Worm (Caenorhabditis elegans) whole organism, L1 larva: ENCODE data around the gene srxa-4.
A peak's percentile ranks its signal among the peaks of the same experiment; 100 is the strongest.

Source experiments
- C16A3.4 ChIP-seq: fragments of 150-350 bp; optimal IDR thresholded peaks from 2 replicates; lab custom pipeline; 2014; ENCODE audit warnings: missing biosample characterization, missing genetic modification characterization
- C34B4.2 ChIP-seq: sonication (generic microtip); optimal IDR thresholded peaks from 2 replicates; lab custom pipeline; 2017; ENCODE audit warnings: mild to moderate bottlenecking, missing genetic modification characterization, missing compliant biosample characterization
- Y116A8C.19 ChIP-seq: sonication (generic microtip); optimal IDR thresholded peaks from 2 replicates; lab custom pipeline; 2016; ENCODE audit warnings: missing compliant biosample characterization, missing genetic modification characterization, borderline replicate concordance
- aha-1 ChIP-seq: fragments of 150-350 bp; optimal IDR thresholded peaks from 2 replicates; lab custom pipeline; 2014; ENCODE audit warnings: missing biosample characterization, missing genetic modification characterization
- blmp-1 ChIP-seq: fragments of 150-350 bp; optimal IDR thresholded peaks from 2 replicates; lab custom pipeline; 2014; ENCODE audit warnings: missing biosample characterization, missing genetic modification characterization
- ceh-8 ChIP-seq: fragments of 200-800 bp; sonication (Bioruptor generic); optimal IDR thresholded peaks from 2 replicates; lab custom pipeline; 2018; ENCODE audit warnings: mild to moderate bottlenecking, missing genetic modification characterization, moderate library complexity, missing compliant biosample characterization
- ceh-82 ChIP-seq, 3 experiments: fragments of 150-350 bp in 1 of 3; sonication (generic microtip) in 2 of 3; optimal IDR thresholded peaks; 2 replicates each; lab custom pipeline; 2014 to 2017; ENCODE audit warnings: missing biosample characterization in 3 of 3, missing genetic modification characterization in 3 of 3
- efl-1 ChIP-seq, 4 experiments: fragments of 150-350 bp; optimal IDR thresholded peaks in 3 of 4; peaks in 1 of 4; 1 replicate in 1 of 4; 2 replicates in 3 of 4; lab custom pipeline; 2014; ENCODE audit warnings: missing biosample characterization in 2 of 4, missing genetic modification characterization in 2 of 4, missing genetic modification reagents in 2 of 4
- egl-13 ChIP-seq: sonication (generic microtip); optimal IDR thresholded peaks from 2 replicates; lab custom pipeline; 2016; ENCODE audit warnings: missing genotype, missing genetic modification reagents, missing genetic modification characterization, missing compliant biosample characterization
- elt-2 ChIP-seq: sonication (generic microtip); optimal IDR thresholded peaks from 2 replicates; lab custom pipeline; 2016; ENCODE audit warnings: missing genetic modification characterization, mild to moderate bottlenecking, inconsistent platforms, missing compliant biosample characterization, missing genetic modification reagents
- fkh-10 ChIP-seq: sonication (generic microtip); optimal IDR thresholded peaks from 2 replicates; lab custom pipeline; 2017; ENCODE audit warnings: missing biosample characterization, missing genetic modification reagents, missing genetic modification characterization
- fkh-4 ChIP-seq: sonication (generic microtip); optimal IDR thresholded peaks from 2 replicates; lab custom pipeline; 2016; ENCODE audit warnings: missing compliant biosample characterization, missing genetic modification characterization, borderline replicate concordance
- fkh-8 ChIP-seq: sonication (generic microtip); optimal IDR thresholded peaks from 2 replicates; lab custom pipeline; 2016; ENCODE audit warnings: mild to moderate bottlenecking, missing genetic modification characterization, missing compliant biosample characterization
- grh-1 ChIP-seq: fragments of 200-800 bp; sonication (Bioruptor generic); IDR thresholded peaks from 2 replicates; pipeline ENCODE4 v1.3.6; 2022; ENCODE audit warnings: missing genetic modification reagents, missing genetic modification characterization, missing compliant biosample characterization
- hlh-17 ChIP-seq: fragments of 200-800 bp; sonication (Bioruptor generic); optimal IDR thresholded peaks from 2 replicates; lab custom pipeline; 2018; ENCODE audit warnings: missing genetic modification characterization, mild to moderate bottlenecking, missing compliant biosample characterization, moderate library complexity, borderline replicate concordance
- hpl-2 ChIP-seq: fragments of 150-350 bp; optimal IDR thresholded peaks from 2 replicates; lab custom pipeline; 2014; ENCODE audit warnings: missing biosample characterization, missing genetic modification reagents, missing genetic modification characterization
- isw-1 ChIP-seq: fragments of 200-800 bp; sonication (Bioruptor generic); IDR thresholded peaks from 2 replicates; pipeline ENCODE4 v1.3.6; 2022; ENCODE audit warnings: missing genetic modification characterization, missing compliant biosample characterization
- lin-13 ChIP-seq: fragments of 150-350 bp; optimal IDR thresholded peaks from 2 replicates; lab custom pipeline; 2014; ENCODE audit warnings: missing biosample characterization, missing genetic modification reagents, missing genetic modification characterization
- lin-39 ChIP-seq: fragments of 150-350 bp; optimal IDR thresholded peaks from 2 replicates; lab custom pipeline; 2014; ENCODE audit warnings: missing biosample characterization, missing genetic modification reagents, missing genetic modification characterization
- lir-3 ChIP-seq: sonication (generic microtip); optimal IDR thresholded peaks from 2 replicates; lab custom pipeline; 2016; ENCODE audit warnings: mild to moderate bottlenecking, missing genetic modification characterization, moderate library complexity, missing compliant biosample characterization; ENCODE audit not compliant: poor library complexity
- nhr-12 ChIP-seq: sonication (generic microtip); optimal IDR thresholded peaks from 2 replicates; lab custom pipeline; 2017; ENCODE audit warnings: missing biosample characterization, missing genetic modification characterization
- nhr-19 ChIP-seq: fragments of 200-800 bp; sonication (Bioruptor generic); conservative IDR thresholded peaks from 2 replicates; pipeline ENCODE4 v1.3.6; 2022; ENCODE audit warnings: missing genetic modification characterization, missing compliant biosample characterization
- nhr-20 ChIP-seq: sonication (generic microtip); optimal IDR thresholded peaks from 2 replicates; lab custom pipeline; 2016; ENCODE audit warnings: mild to moderate bottlenecking, missing genetic modification characterization, missing compliant biosample characterization
- nhr-28 ChIP-seq: fragments of 150-350 bp; optimal IDR thresholded peaks from 2 replicates; lab custom pipeline; 2014; ENCODE audit warnings: missing biosample characterization, missing genetic modification characterization
- nhr-76 ChIP-seq: sonication (generic microtip); optimal IDR thresholded peaks from 2 replicates; lab custom pipeline; 2017; ENCODE audit warnings: missing biosample characterization, missing genetic modification characterization
- nhr-85 ChIP-seq: sonication (generic microtip); peaks from one replicate; lab custom pipeline; 2016; ENCODE audit warnings: missing genetic modification characterization, inconsistent platforms, missing compliant biosample characterization
- pqm-1 ChIP-seq: sonication (generic microtip); optimal IDR thresholded peaks from 3 replicates; lab custom pipeline; 2017; ENCODE audit warnings: missing biosample characterization, missing genetic modification characterization
- rnt-1 ChIP-seq: sonication (generic microtip); optimal IDR thresholded peaks from 2 replicates; lab custom pipeline; 2016; ENCODE audit warnings: mild to moderate bottlenecking, missing genetic modification characterization, moderate library complexity, missing compliant biosample characterization
- skn-1 ChIP-seq: fragments of 150-350 bp; optimal IDR thresholded peaks from 2 replicates; lab custom pipeline; 2014; ENCODE audit warnings: missing biosample characterization, missing genetic modification characterization
- snpc-4 ChIP-seq: fragments of 150-350 bp; optimal IDR thresholded peaks from 2 replicates; lab custom pipeline; 2014; ENCODE audit warnings: missing biosample characterization, missing genetic modification characterization
- swsn-7 ChIP-seq: sonication (generic microtip); optimal IDR thresholded peaks from 2 replicates; lab custom pipeline; 2016; ENCODE audit warnings: missing genetic modification characterization, missing compliant biosample characterization
- tbx-2 ChIP-seq: sonication (generic microtip); optimal IDR thresholded peaks from 2 replicates; lab custom pipeline; 2016; ENCODE audit warnings: missing genetic modification characterization, missing compliant biosample characterization
- unc-30 ChIP-seq: sonication (generic microtip); optimal IDR thresholded peaks from 2 replicates; lab custom pipeline; 2017; ENCODE audit warnings: missing biosample characterization, missing genetic modification characterization
- unc-62 ChIP-seq: fragments of 150-350 bp; optimal IDR thresholded peaks from 2 replicates; lab custom pipeline; 2014; ENCODE audit warnings: missing biosample characterization, missing genetic modification reagents, missing genetic modification characterization
- unc-86 ChIP-seq: sonication (generic microtip); optimal IDR thresholded peaks from 2 replicates; lab custom pipeline; 2016; ENCODE audit warnings: missing genetic modification characterization, missing compliant biosample characterization
- xbp-1 ChIP-seq: sonication (generic microtip); optimal IDR thresholded peaks from 2 replicates; lab custom pipeline; 2016; ENCODE audit warnings: missing genetic modification characterization, missing compliant biosample characterization
- ztf-11 ChIP-seq, 2 experiments: sonication (generic microtip); optimal IDR thresholded peaks; 2 replicates each; lab custom pipeline; 2016 to 2017; ENCODE audit warnings: missing genetic modification characterization in 2 of 2, missing biosample characterization in 1 of 2, missing compliant biosample characterization in 1 of 2
- ztf-4 ChIP-seq: fragments of 150-350 bp; optimal IDR thresholded peaks from 2 replicates; lab custom pipeline; 2014; ENCODE audit warnings: missing biosample characterization, missing genetic modification characterization

The srxa-4 gene

DNA sequence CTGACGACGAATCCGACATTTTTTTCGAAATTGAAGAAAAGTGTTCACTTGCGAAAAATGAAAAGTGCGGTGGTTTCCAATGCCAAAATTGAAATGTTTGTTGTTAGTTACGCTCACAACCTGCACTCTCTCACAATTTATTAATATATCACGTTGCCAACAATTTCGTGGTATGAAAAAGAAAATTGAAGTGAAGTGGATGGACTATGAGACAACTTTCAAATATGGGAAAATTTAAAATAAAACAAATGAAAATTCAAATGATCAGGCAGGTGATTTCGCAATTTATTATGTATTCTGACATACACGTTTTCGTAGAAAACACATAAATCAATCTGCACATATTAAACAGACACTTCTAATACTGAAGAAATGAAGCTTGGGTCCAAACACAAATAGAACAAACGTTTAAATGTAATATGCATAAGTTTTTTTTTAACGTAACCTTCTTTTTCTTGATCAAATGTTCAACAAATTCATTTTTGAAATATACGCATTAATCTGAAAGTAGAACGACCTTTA is 34.1 kb upstream of the srxa-4 start, which contains the start of gene srp-6 (continued):
- no peak for TF ChIP-seq efl-1 (optimal IDR thresholded peaks at IDR 0.05; lab: Kevin White, UChicago)
- TF ChIP-seq efl-1 (GFP tag; optimal IDR thresholded peaks at IDR 0.05 in 1 of 2; lab: Kevin White, UChicago): peak in 1 of 2 experiments; percentile 5
- TF ChIP-seq fkh-10 (GFP tag; lab: Kevin White, UChicago): no peak
- TF ChIP-seq tbx-2 (tag; lab: Kevin White, UChicago): no peak
- TF ChIP-seq unc-30 (tag; lab: Kevin White, UChicago): no peak
- TF ChIP-seq ceh-82 (tag; optimal IDR thresholded peaks at IDR 0.05; lab: Kevin White, UChicago): no peak
- no peak for TF ChIP-seq fkh-4 (tag; lab: Kevin White, UChicago)
- peak; percentile 35 for TF ChIP-seq blmp-1 (tag; lab: Kevin White, UChicago)
- no peak for TF ChIP-seq ztf-4
- TF ChIP-seq C16A3.4: no peak
- no peak for TF ChIP-seq lin-39
- TF ChIP-seq fkh-8 (tag; lab: Kevin White, UChicago): peak; percentile 42
- TF ChIP-seq nhr-12 (tag; lab: Kevin White, UChicago): no peak

- no peak for TF ChIP-seq blmp-1 (tag; lab: Kevin White, UChicago)
- no peak for TF ChIP-seq nhr-19
- TF ChIP-seq tbx-2 (tag; lab: Kevin White, UChicago): no peak
- TF ChIP-seq C34B4.2 (tag; lab: Kevin White, UChicago): no peak
- no peak for TF ChIP-seq grh-1 (GFP tag; lab: Robert Waterston, UW)
- no peak for TF ChIP-seq isw-1
- no peak for TF ChIP-seq skn-1
- TF ChIP-seq ceh-8 (GFP tag; lab: Kevin White, UChicago): no peak
- TF ChIP-seq pqm-1 (tag; lab: Kevin White, UChicago): no peak
- no peak for TF ChIP-seq unc-86
- no peak for TF ChIP-seq nhr-28 (tag; lab: Kevin White, UChicago)
- no peak for TF ChIP-seq efl-1 (optimal IDR thresholded peaks at IDR 0.05; lab: Kevin White, UChicago)
- no peak for TF ChIP-seq efl-1 (GFP tag; optimal IDR thresholded peaks at IDR 0.05 in 1 of 2; lab: Kevin White, UChicago)
- no peak for TF ChIP-seq aha-1 (tag; lab: Kevin White, UChicago)
- no peak for TF ChIP-seq ceh-82 (tag; optimal IDR thresholded peaks at IDR 0.05; lab: Kevin White, UChicago)
- TF ChIP-seq swsn-7 (tag; lab: Kevin White, UChicago): no peak
Observed at ce11 chrV:7387755-7388154, 32.5 kb upstream of the srxa-4 start, which contains the start of gene C02H6.3. Gene C02H6.3, minus strand, starts transcription at chrV:7387855.

DNA sequence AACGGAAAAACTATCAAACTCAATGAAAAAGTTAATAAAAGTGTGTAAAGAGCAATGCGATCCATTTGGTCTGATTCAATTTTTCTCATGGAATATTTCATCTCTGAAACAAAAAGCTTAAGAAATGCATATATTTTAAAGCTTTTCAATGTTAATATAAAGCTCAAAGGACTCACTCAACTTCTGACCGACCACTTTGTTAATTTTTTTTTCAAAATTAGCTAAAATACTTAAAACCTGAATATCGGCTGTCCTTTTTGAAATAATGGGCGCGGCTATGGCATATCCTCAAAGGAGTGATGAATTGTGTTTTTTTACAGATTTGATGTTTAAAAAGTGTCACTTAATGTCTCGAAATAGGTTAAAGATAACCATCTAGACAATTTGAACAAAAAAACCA is 30.5 kb upstream of the srxa-4 start, which contains the start of gene C02H6.1:
Gene C02H6.1, minus strand, starts transcription at position 101 of the 400 bp plus-strand sequence.
- TF ChIP-seq unc-62 (GFP tag; lab: Kevin White, UChicago): no peak
- TF ChIP-seq nhr-85: no peak
- no peak for TF ChIP-seq nhr-28 (tag; lab: Kevin White, UChicago)
- TF ChIP-seq lir-3 (tag; lab: Kevin White, UChicago): no peak
- TF ChIP-seq lin-13: no peak
- TF ChIP-seq egl-13: no peak
- TF ChIP-seq swsn-7 (tag; lab: Kevin White, UChicago): no peak
- TF ChIP-seq nhr-20 (tag; lab: Kevin White, UChicago): no peak
- no peak for TF ChIP-seq tbx-2 (tag; lab: Kevin White, UChicago)
- no peak for TF ChIP-seq rnt-1 (tag; lab: Kevin White, UChicago)
- TF ChIP-seq xbp-1 (tag; lab: Kevin White, UChicago): no peak
- no peak for TF ChIP-seq hlh-17
- TF ChIP-seq Y116A8C.19 (tag; lab: Kevin White, UChicago): no peak
- TF ChIP-seq nhr-76: no peak
- TF ChIP-seq elt-2 (tag; lab: Kevin White, UChicago): no peak

ce11 chrV:7391933-7392332 is 28.3 kb upstream of the srxa-4 start, which contains the start of gene fbxa-105:
Gene fbxa-105, minus strand, starts transcription at chrV:7392029.
- TF ChIP-seq ceh-8 (GFP tag; lab: Kevin White, UChicago) (no peak), snpc-4 (tag; lab: Kevin White, UChicago) (no peak), hlh-17 (no peak), egl-13 (no peak), hpl-2 (GFP tag; lab: Kevin White, UChicago) (no peak), elt-2 (tag; lab: Kevin White, UChicago) (peak; percentile 3), ztf-11 (tag; optimal IDR thresholded peaks at IDR 0.05; lab: Kevin White, UChicago) (no peak), efl-1 (optimal IDR thresholded peaks at IDR 0.05; lab: Kevin White, UChicago) (no peak), efl-1 (GFP tag; optimal IDR thresholded peaks at IDR 0.05 in 1 of 2; lab: Kevin White, UChicago) (peak in 1 of 2 experiments; percentile 19), nhr-28 (tag; lab: Kevin White, UChicago) (no peak)
